Worm (Caenorhabditis elegans) whole organism, L4 larva: ENCODE measurements around the gene M05D6.3.

ENCODE experiments used
- D1046.2 ChIP-seq: fragments of 200-800 bp; sonication (Bioruptor generic); IDR thresholded peaks from 2 replicates; pipeline ENCODE4 v1.3.6; 2022; ENCODE audit warnings: missing genetic modification characterization, missing compliant biosample characterization
- F10B5.3 ChIP-seq: sonication (generic microtip); optimal IDR thresholded peaks from 2 replicates; lab custom pipeline; 2016; ENCODE audit warnings: mild to moderate bottlenecking, missing genetic modification characterization, missing compliant biosample characterization
- F26F4.8 ChIP-seq: fragments of 200-800 bp; sonication (Bioruptor generic); conservative IDR thresholded peaks from 2 replicates; pipeline ENCODE4 v1.3.6; 2022; ENCODE audit warnings: missing genetic modification characterization, missing compliant biosample characterization
- F37D6.2 ChIP-seq: sonication (generic microtip); optimal IDR thresholded peaks from 2 replicates; lab custom pipeline; 2016; ENCODE audit warnings: mild to moderate bottlenecking, missing genetic modification characterization, missing compliant biosample characterization
- F49E8.2 ChIP-seq: sonication (generic microtip); optimal IDR thresholded peaks from 2 replicates; lab custom pipeline; 2016; ENCODE audit warnings: missing compliant biosample characterization, mild to moderate bottlenecking, missing genetic modification characterization, borderline replicate concordance
- T20F7.1 ChIP-seq: fragments of 200-800 bp; sonication (Bioruptor generic); optimal IDR thresholded peaks from 2 replicates; lab custom pipeline; 2018; ENCODE audit warnings: mild to moderate bottlenecking, missing genetic modification characterization, missing compliant biosample characterization
- Y105C5A.15 ChIP-seq: fragments of 200-800 bp; sonication (Bioruptor generic); IDR thresholded peaks from 2 replicates; pipeline ENCODE4 v1.3.6; 2022; ENCODE audit warnings: missing genetic modification characterization, missing compliant biosample characterization
- arid-1 ChIP-seq: fragments of 200-800 bp; sonication (Bioruptor generic); conservative IDR thresholded peaks from 2 replicates; pipeline ENCODE4 v1.3.6; 2022; ENCODE audit warnings: missing genetic modification reagents, missing genetic modification characterization, missing compliant biosample characterization
- attf-4 ChIP-seq: sonication (generic microtip); optimal IDR thresholded peaks from 3 replicates; lab custom pipeline; 2017; ENCODE audit warnings: missing biosample characterization, missing genetic modification characterization
- ceh-20 ChIP-seq: fragments of 200-800 bp; sonication (Bioruptor generic); IDR thresholded peaks from 2 replicates; pipeline ENCODE4 v1.3.6; 2022; ENCODE audit warnings: missing genetic modification reagents, missing genetic modification characterization, missing compliant biosample characterization
- ceh-28 ChIP-seq: fragments of 150-350 bp; optimal IDR thresholded peaks from 2 replicates; lab custom pipeline; 2014; ENCODE audit warnings: missing biosample characterization, missing genetic modification reagents, missing genetic modification characterization
- ces-1 ChIP-seq: fragments of 150-350 bp; sonication (generic microtip); optimal IDR thresholded peaks from 4 replicates; lab custom pipeline; 2014; ENCODE audit warnings: missing biosample characterization, missing genetic modification reagents, missing genetic modification characterization
- cey-2 ChIP-seq: sonication (generic microtip); optimal IDR thresholded peaks from 3 replicates; lab custom pipeline; 2017; ENCODE audit warnings: missing genetic modification characterization, mild to moderate bottlenecking, missing compliant biosample characterization, antibody characterized with exemption, borderline replicate concordance; ENCODE audit not compliant: insufficient read depth
- daf-12 ChIP-seq: fragments of 150-350 bp; optimal IDR thresholded peaks from 2 replicates; lab custom pipeline; 2014; ENCODE audit warnings: missing biosample characterization, missing genetic modification reagents, missing genetic modification characterization
- daf-8 ChIP-seq: fragments of 200-800 bp; sonication (Bioruptor generic); IDR thresholded peaks from 2 replicates; pipeline ENCODE4 v1.3.6; 2022; ENCODE audit warnings: missing genetic modification characterization, missing compliant biosample characterization
- dmd-8 ChIP-seq: fragments of 200-800 bp; sonication (Bioruptor generic); IDR thresholded peaks from 2 replicates; pipeline ENCODE4 v1.3.6; 2022; ENCODE audit warnings: missing genetic modification characterization, missing compliant biosample characterization
- duxl-1 ChIP-seq: sonication (generic microtip); optimal IDR thresholded peaks from 2 replicates; lab custom pipeline; 2016; ENCODE audit warnings: mild to moderate bottlenecking, missing genetic modification characterization, moderate library complexity, missing compliant biosample characterization; ENCODE audit not compliant: poor library complexity
- fkh-10 ChIP-seq: fragments of 150-350 bp; optimal IDR thresholded peaks from 2 replicates; lab custom pipeline; 2014; ENCODE audit warnings: missing biosample characterization, missing genetic modification reagents, missing genetic modification characterization
- fos-1 ChIP-seq: fragments of 150-350 bp; optimal IDR thresholded peaks from 2 replicates; lab custom pipeline; 2014; ENCODE audit warnings: missing biosample characterization, missing genetic modification characterization
- hlh-30 ChIP-seq: sonication (generic microtip); optimal IDR thresholded peaks from 2 replicates; lab custom pipeline; 2017; ENCODE audit warnings: antibody characterized with exemption, mild to moderate bottlenecking, missing genetic modification characterization, missing compliant biosample characterization; ENCODE audit not compliant: insufficient read depth
- hmg-1.1 ChIP-seq: fragments of 200-800 bp; sonication (Bioruptor generic); IDR thresholded peaks from 2 replicates; pipeline ENCODE4 v1.3.6; 2022; ENCODE audit warnings: missing genetic modification reagents, missing genetic modification characterization, missing compliant biosample characterization
- jun-1 ChIP-seq: fragments of 150-350 bp; optimal IDR thresholded peaks from 2 replicates; lab custom pipeline; 2014; ENCODE audit warnings: missing biosample characterization, missing genetic modification reagents, missing genetic modification characterization
- lin-29 ChIP-seq: fragments of 200-800 bp; sonication (Bioruptor generic); IDR thresholded peaks from 2 replicates; pipeline ENCODE4 v1.3.6; 2022; ENCODE audit warnings: missing genetic modification reagents, missing genetic modification characterization, missing compliant biosample characterization
- lin-39 ChIP-seq: fragments of 150-350 bp; optimal IDR thresholded peaks from 2 replicates; lab custom pipeline; 2014; ENCODE audit warnings: missing biosample characterization, missing genetic modification reagents, missing genetic modification characterization
- lir-3 ChIP-seq: sonication (generic microtip); optimal IDR thresholded peaks from 2 replicates; lab custom pipeline; 2016; ENCODE audit warnings: mild to moderate bottlenecking, missing genetic modification characterization, missing compliant biosample characterization
- lsy-2 ChIP-seq, 2 experiments: fragments of 150-350 bp in 1 of 2; sonication (generic microtip) in 1 of 2; optimal IDR thresholded peaks; 2 replicates each; lab custom pipeline; 2014 to 2017; ENCODE audit warnings: missing biosample characterization in 2 of 2, missing genetic modification characterization in 2 of 2
- mdl-1 ChIP-seq, 2 experiments: fragments of 150-350 bp in 1 of 2; sonication (generic microtip) in 1 of 2; optimal IDR thresholded peaks; 2 replicates each; lab custom pipeline; 2014 to 2017; ENCODE audit warnings: missing biosample characterization in 2 of 2, missing genetic modification characterization in 2 of 2
- nhr-102 ChIP-seq: sonication (generic microtip); optimal IDR thresholded peaks from 2 replicates; lab custom pipeline; 2016; ENCODE audit warnings: mild to moderate bottlenecking, missing genetic modification characterization, moderate library complexity, missing compliant biosample characterization
- nhr-11 ChIP-seq: fragments of 150-350 bp; optimal IDR thresholded peaks from 2 replicates; lab custom pipeline; 2014; ENCODE audit warnings: missing biosample characterization, missing genetic modification characterization
- nhr-237 ChIP-seq: sonication (generic microtip); optimal IDR thresholded peaks from 2 replicates; lab custom pipeline; 2017; ENCODE audit warnings: missing biosample characterization, missing genetic modification characterization
- nhr-25 ChIP-seq: sonication (generic microtip); optimal IDR thresholded peaks from 2 replicates; lab custom pipeline; 2017; ENCODE audit warnings: missing genetic modification characterization, mild to moderate bottlenecking, missing compliant biosample characterization, antibody characterized with exemption, moderate library complexity, borderline replicate concordance; ENCODE audit not compliant: insufficient read depth
- nhr-28 ChIP-seq: fragments of 150-350 bp; optimal IDR thresholded peaks from 2 replicates; lab custom pipeline; 2014; ENCODE audit warnings: missing biosample characterization, missing genetic modification characterization
- nhr-41 ChIP-seq: fragments of 200-800 bp; sonication (Bioruptor generic); IDR thresholded peaks from 2 replicates; pipeline ENCODE4 v1.3.6; 2022; ENCODE audit warnings: missing genetic modification reagents, missing genetic modification characterization, missing compliant biosample characterization
- nhr-48 ChIP-seq: sonication (generic microtip); optimal IDR thresholded peaks from 2 replicates; lab custom pipeline; 2016; ENCODE audit warnings: mild to moderate bottlenecking, missing genetic modification characterization, missing compliant biosample characterization
- nhr-76 ChIP-seq: fragments of 150-350 bp; optimal IDR thresholded peaks from 2 replicates; lab custom pipeline; 2014; ENCODE audit warnings: missing biosample characterization, missing genetic modification characterization
- nhr-77 ChIP-seq: fragments of 150-350 bp; optimal IDR thresholded peaks from 2 replicates; lab custom pipeline; 2014; ENCODE audit warnings: missing biosample characterization, missing genetic modification characterization
- php-3 ChIP-seq: fragments of 200-800 bp; sonication (Bioruptor generic); IDR thresholded peaks from 2 replicates; pipeline ENCODE4 v1.3.6; 2022; ENCODE audit warnings: missing genetic modification reagents, missing genetic modification characterization, missing compliant biosample characterization
- pqm-1 ChIP-seq: sonication (generic microtip); optimal IDR thresholded peaks from 2 replicates; lab custom pipeline; 2017; ENCODE audit warnings: missing biosample characterization, missing genetic modification characterization
- saeg-2 ChIP-seq: fragments of 200-800 bp; sonication (Bioruptor generic); IDR thresholded peaks from 2 replicates; pipeline ENCODE4 v1.3.6; 2022; ENCODE audit warnings: missing genetic modification reagents, missing genetic modification characterization, missing compliant biosample characterization
- sdz-12 ChIP-seq: fragments of 200-800 bp; sonication (Bioruptor generic); optimal IDR thresholded peaks from 2 replicates; lab custom pipeline; 2018; ENCODE audit warnings: mild to moderate bottlenecking, missing genetic modification characterization, missing compliant biosample characterization
- snpc-1.2 ChIP-seq: fragments of 200-800 bp; sonication (Bioruptor generic); IDR thresholded peaks from 2 replicates; pipeline ENCODE4 v1.3.6; 2022; ENCODE audit warnings: missing genetic modification reagents, missing genetic modification characterization, missing compliant biosample characterization
- snpc-4 ChIP-seq: fragments of 150-350 bp; optimal IDR thresholded peaks from 2 replicates; lab custom pipeline; 2014; ENCODE audit warnings: missing biosample characterization, missing genetic modification characterization
- spr-1 ChIP-seq: sonication (generic microtip); optimal IDR thresholded peaks from 2 replicates; lab custom pipeline; 2016; ENCODE audit warnings: mild to moderate bottlenecking, missing genetic modification characterization, missing compliant biosample characterization
- spr-3 ChIP-seq: fragments of 200-800 bp; sonication (Bioruptor generic); optimal IDR thresholded peaks from 2 replicates; lab custom pipeline; 2018; ENCODE audit warnings: mild to moderate bottlenecking, missing genetic modification characterization, missing compliant biosample characterization
- tag-97 ChIP-seq: fragments of 200-800 bp; sonication (Bioruptor generic); IDR thresholded peaks from 2 replicates; pipeline ENCODE4 v1.3.6; 2022; ENCODE audit warnings: missing genetic modification characterization, missing compliant biosample characterization
- unc-130 ChIP-seq: sonication (generic microtip); optimal IDR thresholded peaks from 2 replicates; lab custom pipeline; 2016; ENCODE audit warnings: missing genetic modification reagents, missing genetic modification characterization, missing compliant biosample characterization
- unc-39 ChIP-seq: sonication (generic microtip); optimal IDR thresholded peaks from 2 replicates; lab custom pipeline; 2017; ENCODE audit warnings: missing biosample characterization, missing genetic modification characterization
- vab-7 ChIP-seq: fragments of 200-800 bp; sonication (Bioruptor generic); IDR thresholded peaks from 2 replicates; pipeline ENCODE4 v1.3.6; 2022; ENCODE audit warnings: missing genetic modification reagents, missing genetic modification characterization, missing compliant biosample characterization
- zfp-3 ChIP-seq: fragments of 200-800 bp; sonication (Bioruptor generic); conservative IDR thresholded peaks from 2 replicates; pipeline ENCODE4 v1.3.6; 2022; ENCODE audit warnings: missing genetic modification reagents, missing genetic modification characterization, missing compliant biosample characterization
- zip-11 ChIP-seq: fragments of 200-800 bp; sonication (Bioruptor generic); IDR thresholded peaks from 2 replicates; pipeline ENCODE4 v1.3.6; 2022; ENCODE audit warnings: missing genetic modification characterization, missing compliant biosample characterization
- ztf-7 ChIP-seq: fragments of 150-350 bp; optimal IDR thresholded peaks from 2 replicates; lab custom pipeline; 2014; ENCODE audit warnings: missing biosample characterization, missing genetic modification characterization

Gene M05D6.3

DNA sequence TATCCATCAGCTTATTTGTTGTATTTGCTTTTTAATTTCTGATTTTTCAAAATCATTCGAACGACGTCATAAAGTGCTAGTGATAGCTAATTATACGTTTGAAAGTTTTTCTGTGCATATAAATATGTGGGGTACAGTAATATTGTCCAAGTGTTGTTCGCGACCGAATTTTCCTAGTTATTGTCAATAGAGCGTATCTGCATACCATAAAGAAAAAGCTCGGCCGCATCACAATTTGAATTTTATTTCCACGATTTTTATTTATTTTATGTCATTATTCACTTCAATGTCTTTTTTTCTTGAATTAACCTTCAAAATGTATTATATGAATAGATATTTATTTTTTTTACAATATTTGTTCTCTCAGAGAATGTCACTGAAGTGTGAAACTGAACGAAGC lies 41.2 kb downstream of the M05D6.3 start, which contains the start of gene rnh-2 (continued):
- TF ChIP-seq snpc-1.2 (no peak), vab-7 (GFP tag; lab: Robert Waterston, UW) (no peak), nhr-41 (no peak), duxl-1 (tag; lab: Kevin White, UChicago) (peak; percentile 62), nhr-25 (tag; lab: Kevin White, UChicago) (no peak), spr-1 (tag; lab: Kevin White, UChicago) (no peak), saeg-2 (GFP tag; lab: Robert Waterston, UW) (no peak), D1046.2 (GFP tag; lab: Robert Waterston, UW) (no peak), nhr-28 (tag; lab: Kevin White, UChicago) (peak; percentile 54), F26F4.8 (GFP tag; lab: Robert Waterston, UW) (no peak), unc-39 (tag; lab: Kevin White, UChicago) (no peak), ztf-7 (tag; lab: Kevin White, UChicago) (no peak), hlh-30 (tag; lab: Kevin White, UChicago) (peak; percentile 30), fos-1 (tag; lab: Kevin White, UChicago) (no peak), hmg-1.1 (GFP tag; lab: Robert Waterston, UW) (no peak), arid-1 (GFP tag; lab: Robert Waterston, UW) (no peak), nhr-102 (peak; percentile 59), lin-29 (GFP tag; lab: Robert Waterston, UW) (no peak), T20F7.1 (peak; percentile 79), dmd-8 (no peak), attf-4 (tag; lab: Kevin White, UChicago) (no peak), zfp-3 (no peak), nhr-76 (no peak), lin-39 (tag; lab: Kevin White, UChicago) (no peak), pqm-1 (tag; lab: Kevin White, UChicago) (peak; percentile 0), tag-97 (GFP tag; lab: Robert Waterston, UW) (no peak), Y105C5A.15 (GFP tag; lab: Robert Waterston, UW) (no peak), ceh-28 (no peak), daf-8 (GFP tag; lab: Robert Waterston, UW) (no peak), zip-11 (GFP tag; lab: Robert Waterston, UW) (no peak), lsy-2 (tag; optimal IDR thresholded peaks at IDR 0.05; lab: Kevin White, UChicago) (peak in 1 of 2 experiments; percentile 92), lir-3 (tag; lab: Kevin White, UChicago) (no peak), cey-2 (tag; lab: Kevin White, UChicago) (no peak), unc-130 (GFP tag; lab: Kevin White, UChicago) (peak; percentile 95), php-3 (GFP tag; lab: Robert Waterston, UW) (no peak), sdz-12 (GFP tag; lab: Kevin White, UChicago) (no peak), fkh-10 (GFP tag; lab: Kevin White, UChicago) (no peak), daf-12 (tag; lab: Kevin White, UChicago) (no peak), nhr-48 (no peak), F10B5.3 (tag; lab: Kevin White, UChicago) (no peak), F37D6.2 (tag; lab: Kevin White, UChicago) (no peak), ces-1 (GFP tag; lab: Kevin White, UChicago) (no peak), nhr-11 (tag; lab: Kevin White, UChicago) (no peak), mdl-1 (tag; optimal IDR thresholded peaks at IDR 0.05; lab: Kevin White, UChicago) (peak in 1 of 2 experiments; percentile 18), nhr-237 (tag; lab: Kevin White, UChicago) (no peak), jun-1 (tag; lab: Kevin White, UChicago) (no peak), nhr-77 (tag; lab: Kevin White, UChicago) (peak; percentile 62), snpc-4 (tag; lab: Kevin White, UChicago) (no peak), F49E8.2 (tag; lab: Kevin White, UChicago) (no peak), ceh-20 (no peak), spr-3 (GFP tag; lab: Kevin White, UChicago) (no peak)
